ENCODE assay signal across 3 worm cellular contexts in the genomic region with DNA sequence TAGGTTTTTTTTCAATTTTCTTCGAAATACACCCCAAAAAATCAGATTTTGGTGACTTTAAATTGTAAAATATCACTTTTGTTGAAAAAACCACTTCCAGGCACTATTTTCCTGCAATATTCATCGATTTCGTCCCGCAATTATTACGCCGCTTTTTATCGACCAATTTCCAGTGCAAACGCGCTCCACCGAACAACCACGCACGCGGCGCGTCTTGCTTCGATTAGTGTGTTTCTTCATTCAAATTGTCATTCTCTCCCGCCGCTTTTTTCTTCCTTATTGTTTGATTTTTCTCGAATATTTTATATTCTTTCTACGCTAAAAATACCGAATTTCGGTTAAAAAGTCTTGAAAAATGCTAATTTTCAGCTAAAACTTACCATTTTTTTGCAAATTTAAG.
A peak's percentile ranks its signal among the peaks of the same experiment; 100 is the strongest.
TF ChIP-seq lines count a peak whose summit lies in the region.

No protein-coding gene starts in this region.

TF ChIP-seq in whole organism, L1 larva, 84 proteins besides CTCF, POLR2A, EP300 and RAD21 (continued from another document):
- TF ChIP-seq lin-35 (GFP tag; optimal IDR thresholded peaks at IDR 0.05; lab: Kevin White, UChicago) = peak; percentile 72 to 78
- peak; percentile 64 for TF ChIP-seq tbx-2 (tag; optimal IDR thresholded peaks at IDR 0.05; lab: Kevin White, UChicago)
- TF ChIP-seq snu-23 (GFP tag; optimal IDR thresholded peaks at IDR 0.05; lab: Kevin White, UChicago) = peak; percentile 58
- TF ChIP-seq pqm-1 (tag; optimal IDR thresholded peaks at IDR 0.05; lab: Kevin White, UChicago) = no peak
- TF ChIP-seq sptf-1 (tag; optimal IDR thresholded peaks at IDR 0.05; lab: Kevin White, UChicago) = no peak
- no peak for TF ChIP-seq nhr-237 (tag; optimal IDR thresholded peaks at IDR 0.05; lab: Kevin White, UChicago)
- peak; percentile 76 for TF ChIP-seq lin-15B (tag; optimal IDR thresholded peaks at IDR 0.05; lab: Kevin White, UChicago)
- peak in 1 of 6 experiments; percentile 24 for TF ChIP-seq elt-3 (tag; optimal IDR thresholded peaks at IDR 0.05; lab: Kevin White, UChicago)
- TF ChIP-seq ztf-11 (tag; optimal IDR thresholded peaks at IDR 0.05; lab: Kevin White, UChicago) = no peak
- TF ChIP-seq nhr-11 (tag; optimal IDR thresholded peaks at IDR 0.05; lab: Kevin White, UChicago) = no peak
- TF ChIP-seq xbp-1 (tag; optimal IDR thresholded peaks at IDR 0.05; lab: Kevin White, UChicago) = peak; percentile 47
- TF ChIP-seq Y116A8C.19 (tag; optimal IDR thresholded peaks at IDR 0.05; lab: Kevin White, UChicago; ENCODE audit: borderline replicate concordance) = no peak
- TF ChIP-seq skn-1 (tag; optimal IDR thresholded peaks at IDR 0.05; lab: Kevin White, UChicago) = peak; percentile 86
- TF ChIP-seq aha-1 (tag; optimal IDR thresholded peaks at IDR 0.05; lab: Kevin White, UChicago) = no peak
- peak; percentile 27 to 85 (median 32) for TF ChIP-seq ceh-82 (tag; optimal IDR thresholded peaks at IDR 0.05; lab: Kevin White, UChicago)
- no peak for TF ChIP-seq ama-1 (optimal IDR thresholded peaks at IDR 0.05; lab: Kevin White, UChicago)
- peak; percentile 30 for TF ChIP-seq nhr-20 (tag; optimal IDR thresholded peaks at IDR 0.05; lab: Kevin White, UChicago)
- TF ChIP-seq unc-130 (tag; optimal IDR thresholded peaks at IDR 0.05; lab: Kevin White, UChicago) = peak; percentile 84
- TF ChIP-seq nhr-71 (tag; optimal IDR thresholded peaks at IDR 0.05; lab: Kevin White, UChicago) = peak; percentile 58
- peak; percentile 16 for TF ChIP-seq nhr-90 (tag; optimal IDR thresholded peaks at IDR 0.05; lab: Kevin White, UChicago; ENCODE audit: poor library complexity)
- no peak for TF ChIP-seq tlp-1 (tag; optimal IDR thresholded peaks at IDR 0.05; lab: Kevin White, UChicago)
- TF ChIP-seq mep-1 (tag; optimal IDR thresholded peaks at IDR 0.05; lab: Kevin White, UChicago) = peak; percentile 49
- no peak for TF ChIP-seq sup-37 (GFP tag; optimal IDR thresholded peaks at IDR 0.05; lab: Kevin White, UChicago)
- TF ChIP-seq lin-14 (GFP tag; optimal IDR thresholded peaks at IDR 0.05; lab: Kevin White, UChicago) = peak; percentile 78
- TF ChIP-seq F16B12.6 (tag; optimal IDR thresholded peaks at IDR 0.05; lab: Kevin White, UChicago) = peak; percentile 69
- TF ChIP-seq mdl-1 (tag; optimal IDR thresholded peaks at IDR 0.05; lab: Kevin White, UChicago) = peak in 1 of 2 experiments; percentile 88
- peak; percentile 52 for TF ChIP-seq rnt-1 (tag; optimal IDR thresholded peaks at IDR 0.05; lab: Kevin White, UChicago)
- peak; percentile 33 to 76 (median 58) for TF ChIP-seq dpl-1 (GFP tag; optimal IDR thresholded peaks at IDR 0.05; lab: Kevin White, UChicago)
- peak; percentile 47 for TF ChIP-seq nhr-77 (tag; optimal IDR thresholded peaks at IDR 0.05; lab: Kevin White, UChicago)
- peak; percentile 34 for TF ChIP-seq fos-1 (tag; optimal IDR thresholded peaks at IDR 0.05; lab: Kevin White, UChicago)
- peak; percentile 55 for TF ChIP-seq dsc-1 (tag; optimal IDR thresholded peaks at IDR 0.05; lab: Kevin White, UChicago)

TF ChIP-seq in whole organism, L3 larva, 47 proteins besides CTCF, POLR2A, EP300 and RAD21 (continued from another document):
- TF ChIP-seq nhr-237 (tag; optimal IDR thresholded peaks at IDR 0.05; lab: Kevin White, UChicago) (no peak), ztf-11 (tag; optimal IDR thresholded peaks at IDR 0.05; lab: Kevin White, UChicago) (no peak), nhr-43 (tag; optimal IDR thresholded peaks at IDR 0.05; lab: Kevin White, UChicago; ENCODE audit: poor library complexity, severe bottlenecking) (no peak), jun-1 (tag; optimal IDR thresholded peaks at IDR 0.05; lab: Kevin White, UChicago) (no peak), nhr-76 (tag; optimal IDR thresholded peaks at IDR 0.05; lab: Kevin White, UChicago) (no peak), mdl-1 (tag; optimal IDR thresholded peaks at IDR 0.05; lab: Kevin White, UChicago) (no peak), R02D3.7 (tag; optimal IDR thresholded peaks at IDR 0.05; lab: Kevin White, UChicago) (no peak), fkh-10 (GFP tag; optimal IDR thresholded peaks at IDR 0.05; lab: Kevin White, UChicago) (peak; percentile 25), mml-1 (tag; optimal IDR thresholded peaks at IDR 0.05; lab: Kevin White, UChicago) (no peak), nhr-25 (tag; optimal IDR thresholded peaks at IDR 0.05; lab: Kevin White, UChicago) (peak; percentile 60), ama-1 (optimal IDR thresholded peaks at IDR 0.05; lab: Kevin White, UChicago) (no peak), nhr-77 (tag; optimal IDR thresholded peaks at IDR 0.05; lab: Kevin White, UChicago) (no peak), unc-62 (GFP tag; optimal IDR thresholded peaks at IDR 0.05; lab: Kevin White, UChicago) (no peak), ztf-4 (tag; optimal IDR thresholded peaks at IDR 0.05; lab: Kevin White, UChicago) (no peak), nfya-1 (tag; optimal IDR thresholded peaks at IDR 0.05; lab: Kevin White, UChicago; ENCODE audit: insufficient read depth) (peak; percentile 91), nhr-12 (tag; optimal IDR thresholded peaks at IDR 0.05; lab: Kevin White, UChicago) (no peak), ceh-28 (tag; optimal IDR thresholded peaks at IDR 0.05; lab: Kevin White, UChicago) (no peak), eor-1 (tag; optimal IDR thresholded peaks at IDR 0.05; lab: Kevin White, UChicago) (no peak), lsy-12 (tag; optimal IDR thresholded peaks at IDR 0.05; lab: Kevin White, UChicago) (peak; percentile 18), pha-4 (tag; optimal IDR thresholded peaks at IDR 0.05; lab: Kevin White, UChicago) (peak; percentile 78), nhr-23 (tag; optimal IDR thresholded peaks at IDR 0.05; lab: Kevin White, UChicago) (no peak), aly-2 (tag; optimal IDR thresholded peaks at IDR 0.05; lab: Kevin White, UChicago) (no peak), unc-39 (tag; optimal IDR thresholded peaks at IDR 0.05; lab: Kevin White, UChicago) (no peak), nhr-11 (tag; optimal IDR thresholded peaks at IDR 0.05; lab: Kevin White, UChicago) (no peak), ZK546.5 (tag; optimal IDR thresholded peaks at IDR 0.05; lab: Kevin White, UChicago) (no peak), skn-1 (tag; optimal IDR thresholded peaks at IDR 0.05; lab: Kevin White, UChicago) (peak; percentile 54), elt-3 (tag; optimal IDR thresholded peaks at IDR 0.05; lab: Kevin White, UChicago) (no peak), egl-27 (tag; optimal IDR thresholded peaks at IDR 0.05; lab: Kevin White, UChicago) (no peak)

TF ChIP-seq in whole organism, young adult, 124 proteins besides CTCF, POLR2A, EP300 and RAD21 (continued from another document):
- peak; percentile 22; the same call in 1 of the 2 replicates for TF ChIP-seq hmg-1.2 (GFP tag; IDR thresholded peaks at IDR 0.05; lab: Robert Waterston, UW)
- no peak for TF ChIP-seq madf-8 (GFP tag; conservative IDR thresholded peaks at IDR 0.05; lab: Robert Waterston, UW)
- TF ChIP-seq egl-18 (GFP tag; IDR thresholded peaks at IDR 0.05; lab: Robert Waterston, UW) = 0 out of 2 replicates have a peak, but pooled peaks have one; percentile 58
- TF ChIP-seq die-1 (tag; optimal IDR thresholded peaks at IDR 0.05; lab: Kevin White, UChicago) = no peak
- TF ChIP-seq F37B4.10 (GFP tag; IDR thresholded peaks at IDR 0.05; lab: Robert Waterston, UW) = no peak
- TF ChIP-seq aptf-2 (GFP tag; conservative IDR thresholded peaks at IDR 0.05; lab: Robert Waterston, UW) = no peak
- TF ChIP-seq efl-1 (GFP tag; optimal IDR thresholded peaks at IDR 0.05; lab: Kevin White, UChicago) = peak; percentile 63
- TF ChIP-seq rec-8 (tag; optimal IDR thresholded peaks at IDR 0.05; lab: Kevin White, UChicago) = no peak
- TF ChIP-seq T26A5.8 (tag; optimal IDR thresholded peaks at IDR 0.05; lab: Kevin White, UChicago) = no peak
- TF ChIP-seq ceh-79 (tag; optimal IDR thresholded peaks at IDR 0.05; lab: Kevin White, UChicago) = no peak
- TF ChIP-seq pbrm-1 (GFP tag; IDR thresholded peaks at IDR 0.05; lab: Robert Waterston, UW) = peak; percentile 33; the same call in 1 of the 2 replicates
- peak; percentile 31; the same call in 1 of the 2 replicates for TF ChIP-seq nfyb-1 (GFP tag; IDR thresholded peaks at IDR 0.05; lab: Robert Waterston, UW)
- TF ChIP-seq ceh-91 (GFP tag; IDR thresholded peaks at IDR 0.05; lab: Robert Waterston, UW) = no peak
- TF ChIP-seq madf-6 (GFP tag; IDR thresholded peaks at IDR 0.05; lab: Robert Waterston, UW) = peak; percentile 53; the same call in 1 of the 2 replicates
- peak; percentile 40; the same call in 1 of the 2 replicates for TF ChIP-seq rcor-1 (GFP tag; IDR thresholded peaks at IDR 0.05; lab: Robert Waterston, UW)
- peak; percentile 50; the same call in 1 of the 2 replicates for TF ChIP-seq dox-1 (GFP tag; IDR thresholded peaks at IDR 0.05; lab: Robert Waterston, UW)
- no peak for TF ChIP-seq snpc-3.4 (tag; optimal IDR thresholded peaks at IDR 0.05; lab: Kevin White, UChicago)
- TF ChIP-seq mxl-1 (tag; optimal IDR thresholded peaks at IDR 0.05; lab: Kevin White, UChicago) = no peak
- TF ChIP-seq Y53G8AR.9 (GFP tag; conservative IDR thresholded peaks at IDR 0.05; lab: Robert Waterston, UW) = no peak
- peak; percentile 14 for TF ChIP-seq lin-40 (tag; optimal IDR thresholded peaks at IDR 0.05; lab: Kevin White, UChicago)
- no peak for TF ChIP-seq tbx-9 (tag; optimal IDR thresholded peaks at IDR 0.05; lab: Kevin White, UChicago; ENCODE audit: borderline replicate concordance)
- TF ChIP-seq ceh-100 (GFP tag; IDR thresholded peaks at IDR 0.05; lab: Robert Waterston, UW) = peak; percentile 70
- TF ChIP-seq F52B5.7 (tag; optimal IDR thresholded peaks at IDR 0.05; lab: Kevin White, UChicago) = no peak
- TF ChIP-seq attf-3 (GFP tag; conservative IDR thresholded peaks at IDR 0.05; lab: Robert Waterston, UW) = no peak
- peak; percentile 91 for TF ChIP-seq mcd-1 (GFP tag; IDR thresholded peaks at IDR 0.05; lab: Robert Waterston, UW)
- TF ChIP-seq nhr-179 (tag; optimal IDR thresholded peaks at IDR 0.05; lab: Kevin White, UChicago) = no peak
- TF ChIP-seq K12H6.12 (tag; optimal IDR thresholded peaks at IDR 0.05; lab: Kevin White, UChicago) = peak; percentile 62
- peak; percentile 64; the same call in 1 of the 2 replicates for TF ChIP-seq hsf-1 (GFP tag; IDR thresholded peaks at IDR 0.05; lab: Robert Waterston, UW)
- TF ChIP-seq athp-1 (tag; optimal IDR thresholded peaks at IDR 0.05; lab: Kevin White, UChicago) = peak; percentile 78
- TF ChIP-seq nhr-90 (tag; optimal IDR thresholded peaks at IDR 0.05; lab: Kevin White, UChicago) = no peak
- peak; percentile 55 for TF ChIP-seq lin-54 (GFP tag; optimal IDR thresholded peaks at IDR 0.05; lab: Kevin White, UChicago)
- TF ChIP-seq unc-62 (GFP tag; optimal IDR thresholded peaks at IDR 0.05; lab: Kevin White, UChicago) = no peak
- no peak for TF ChIP-seq bed-1 (GFP tag; IDR thresholded peaks at IDR 0.05; lab: Robert Waterston, UW)
- no peak for TF ChIP-seq F33H1.4 (GFP tag; IDR thresholded peaks at IDR 0.05; lab: Robert Waterston, UW)
- TF ChIP-seq nhr-27 (tag; optimal IDR thresholded peaks at IDR 0.05; lab: Kevin White, UChicago) = no peak
- TF ChIP-seq attf-5 (GFP tag; optimal IDR thresholded peaks at IDR 0.05; lab: Kevin White, UChicago) = peak; percentile 76
TF ChIP-seq in whole organism, young adult: peak in this region for 24.
